Worm (Caenorhabditis elegans) whole organism, L4 larva: ENCODE measurements around the gene C38H2.2.

ENCODE experiments used
- unc-62 ChIP-seq, 3 experiments: fragments of 150-350 bp in 1 of 3; sonication (generic microtip); optimal IDR thresholded peaks in 2 of 3; peaks in 1 of 3; 1 replicate in 1 of 3; 2 replicates in 2 of 3; lab custom pipeline; 2014 to 2017; ENCODE audit warnings: missing biosample characterization in 3 of 3, missing genetic modification characterization in 3 of 3, missing genetic modification reagents in 3 of 3, missing genotype in 1 of 3
- zag-1 ChIP-seq: fragments of 150-350 bp; optimal IDR thresholded peaks from 2 replicates; lab custom pipeline; 2014; ENCODE audit warnings: missing biosample characterization, missing genetic modification characterization

ce11 chrIII:10367355-10367909, 14.1 kb upstream of the C38H2.2 start:
- TF ChIP-seq unc-62 (GFP tag; optimal IDR thresholded peaks at IDR 0.05 in 1 of 2; lab: Kevin White, UChicago) (peak in 1 of 2 experiments; percentile 62), unc-62 (tag; optimal IDR thresholded peaks at IDR 0.05; lab: Kevin White, UChicago) (no peak), zag-1 (tag; lab: Kevin White, UChicago) (no peak)
